Worm (Caenorhabditis elegans) whole organism, L4 larva: ENCODE measurements around the gene R10E11.9.
A peak's percentile ranks its signal among the peaks of the same experiment; 100 is the strongest.

Experiments
- F26F4.8 ChIP-seq: fragments of 200-800 bp; sonication (Bioruptor generic); conservative IDR thresholded peaks from 2 replicates; pipeline ENCODE4 v1.3.6; 2022; ENCODE audit warnings: missing genetic modification characterization, missing compliant biosample characterization
- T26A8.4 ChIP-seq: fragments of 200-800 bp; sonication (Bioruptor generic); IDR thresholded peaks from 2 replicates; pipeline ENCODE4 v1.3.6; 2022; ENCODE audit warnings: missing genetic modification characterization, missing compliant biosample characterization
- Y75B8A.6 ChIP-seq: fragments of 200-800 bp; sonication (Bioruptor generic); IDR thresholded peaks from 2 replicates; pipeline ENCODE4 v1.3.6; 2022; ENCODE audit warnings: missing genetic modification reagents, missing genetic modification characterization, missing compliant biosample characterization
- aha-1 ChIP-seq: fragments of 150-350 bp; peaks from one replicate; lab custom pipeline; 2014; ENCODE audit warnings: missing biosample characterization, missing genetic modification characterization
- aly-2 ChIP-seq: sonication (generic microtip); optimal IDR thresholded peaks from 2 replicates; lab custom pipeline; 2018; ENCODE audit warnings: missing biosample characterization, missing genetic modification characterization
- ceh-82 ChIP-seq: sonication (generic microtip); optimal IDR thresholded peaks from 2 replicates; lab custom pipeline; 2017; ENCODE audit warnings: missing biosample characterization, missing genetic modification characterization
- ces-1 ChIP-seq: fragments of 150-350 bp; sonication (generic microtip); optimal IDR thresholded peaks from 4 replicates; lab custom pipeline; 2014; ENCODE audit warnings: missing biosample characterization, missing genetic modification reagents, missing genetic modification characterization
- ctbp-1 ChIP-seq: fragments of 200-800 bp; sonication (Bioruptor generic); IDR thresholded peaks from 2 replicates; pipeline ENCODE4 v1.3.6; 2022; ENCODE audit warnings: missing genetic modification reagents, missing genetic modification characterization, missing compliant biosample characterization
- daf-12 ChIP-seq: fragments of 150-350 bp; optimal IDR thresholded peaks from 2 replicates; lab custom pipeline; 2014; ENCODE audit warnings: missing biosample characterization, missing genetic modification reagents, missing genetic modification characterization
- daf-16 ChIP-seq, 3 experiments: sonication (generic microtip); optimal IDR thresholded peaks; 2 replicates each; lab custom pipeline; 2016 to 2017; ENCODE audit warnings: missing genetic modification characterization in 3 of 3, missing genetic modification reagents in 3 of 3, mild to moderate bottlenecking in 2 of 3, missing compliant biosample characterization in 2 of 3, missing biosample characterization in 1 of 3, moderate library complexity in 1 of 3
- daf-8 ChIP-seq: fragments of 200-800 bp; sonication (Bioruptor generic); IDR thresholded peaks from 2 replicates; pipeline ENCODE4 v1.3.6; 2022; ENCODE audit warnings: missing genetic modification characterization, missing compliant biosample characterization
- dmd-6 ChIP-seq: fragments of 200-800 bp; sonication (Bioruptor generic); IDR thresholded peaks from 2 replicates; pipeline ENCODE4 v1.3.6; 2022; ENCODE audit warnings: missing genetic modification reagents, missing genetic modification characterization, missing compliant biosample characterization
- dmd-9 ChIP-seq: fragments of 200-800 bp; sonication (Bioruptor generic); IDR thresholded peaks from 2 replicates; pipeline ENCODE4 v1.3.6; 2022; ENCODE audit warnings: missing genetic modification reagents, missing genetic modification characterization, missing compliant biosample characterization
- dve-1 ChIP-seq: sonication (generic microtip); optimal IDR thresholded peaks from 2 replicates; lab custom pipeline; 2017; ENCODE audit warnings: antibody characterized with exemption, mild to moderate bottlenecking, missing genetic modification characterization, missing compliant biosample characterization; ENCODE audit not compliant: insufficient read depth
- gei-8 ChIP-seq: fragments of 200-800 bp; sonication (Bioruptor generic); optimal IDR thresholded peaks from 2 replicates; lab custom pipeline; 2018; ENCODE audit warnings: mild to moderate bottlenecking, missing genetic modification characterization, missing compliant biosample characterization
- hif-1 ChIP-seq, 2 experiments: sonication (generic microtip); optimal IDR thresholded peaks; 2 replicates each; lab custom pipeline; 2016 to 2017; ENCODE audit warnings: missing compliant biosample characterization in 2 of 2, missing genetic modification characterization in 2 of 2, missing genetic modification reagents in 2 of 2, missing genotype in 2 of 2, mild to moderate bottlenecking in 1 of 2
- jun-1 ChIP-seq: fragments of 150-350 bp; optimal IDR thresholded peaks from 2 replicates; lab custom pipeline; 2014; ENCODE audit warnings: missing biosample characterization, missing genetic modification reagents, missing genetic modification characterization
- lin-1 ChIP-seq: fragments of 200-800 bp; sonication (Bioruptor generic); IDR thresholded peaks from 2 replicates; pipeline ENCODE4 v1.3.6; 2022; ENCODE audit warnings: missing genetic modification reagents, missing genetic modification characterization, missing compliant biosample characterization
- lin-13 ChIP-seq: fragments of 150-350 bp; optimal IDR thresholded peaks from 2 replicates; lab custom pipeline; 2014; ENCODE audit warnings: missing biosample characterization, missing genetic modification reagents, missing genetic modification characterization
- lin-29 ChIP-seq: fragments of 200-800 bp; sonication (Bioruptor generic); IDR thresholded peaks from 2 replicates; pipeline ENCODE4 v1.3.6; 2022; ENCODE audit warnings: missing genetic modification reagents, missing genetic modification characterization, missing compliant biosample characterization
- madf-5 ChIP-seq, 2 experiments: fragments of 200-800 bp; sonication (Bioruptor generic); IDR thresholded peaks; 2 replicates each; pipeline ENCODE4 v1.3.6; 2022; ENCODE audit warnings: missing compliant biosample characterization in 2 of 2, missing genetic modification characterization in 2 of 2
- mes-2 ChIP-seq: sonication (generic microtip); optimal IDR thresholded peaks from 2 replicates; lab custom pipeline; 2016; ENCODE audit warnings: missing genotype, mild to moderate bottlenecking, missing genetic modification characterization, missing compliant biosample characterization; ENCODE audit not compliant: poor library complexity, severe bottlenecking
- mxl-2 ChIP-seq: fragments of 200-800 bp; sonication (Bioruptor generic); conservative IDR thresholded peaks from 2 replicates; pipeline ENCODE4 v1.3.6; 2022; ENCODE audit warnings: missing genetic modification reagents, missing genetic modification characterization, missing compliant biosample characterization
- nhr-102 ChIP-seq: sonication (generic microtip); optimal IDR thresholded peaks from 2 replicates; lab custom pipeline; 2016; ENCODE audit warnings: mild to moderate bottlenecking, missing genetic modification characterization, moderate library complexity, missing compliant biosample characterization
- nhr-25 ChIP-seq: sonication (generic microtip); optimal IDR thresholded peaks from 2 replicates; lab custom pipeline; 2017; ENCODE audit warnings: missing genetic modification characterization, mild to moderate bottlenecking, missing compliant biosample characterization, antibody characterized with exemption, moderate library complexity, borderline replicate concordance; ENCODE audit not compliant: insufficient read depth
- nhr-48 ChIP-seq: sonication (generic microtip); optimal IDR thresholded peaks from 2 replicates; lab custom pipeline; 2016; ENCODE audit warnings: mild to moderate bottlenecking, missing genetic modification characterization, missing compliant biosample characterization
- nhr-76 ChIP-seq: fragments of 150-350 bp; optimal IDR thresholded peaks from 2 replicates; lab custom pipeline; 2014; ENCODE audit warnings: missing biosample characterization, missing genetic modification characterization
- nhr-77 ChIP-seq: fragments of 150-350 bp; optimal IDR thresholded peaks from 2 replicates; lab custom pipeline; 2014; ENCODE audit warnings: missing biosample characterization, missing genetic modification characterization
- rbr-2 ChIP-seq: sonication (generic microtip); optimal IDR thresholded peaks from 2 replicates; lab custom pipeline; 2016; ENCODE audit warnings: missing genotype, missing genetic modification characterization, missing compliant biosample characterization
- spr-1 ChIP-seq: sonication (generic microtip); optimal IDR thresholded peaks from 2 replicates; lab custom pipeline; 2016; ENCODE audit warnings: mild to moderate bottlenecking, missing genetic modification characterization, missing compliant biosample characterization
- tag-97 ChIP-seq: fragments of 200-800 bp; sonication (Bioruptor generic); IDR thresholded peaks from 2 replicates; pipeline ENCODE4 v1.3.6; 2022; ENCODE audit warnings: missing genetic modification characterization, missing compliant biosample characterization
- unc-130 ChIP-seq: sonication (generic microtip); optimal IDR thresholded peaks from 2 replicates; lab custom pipeline; 2016; ENCODE audit warnings: missing genetic modification reagents, missing genetic modification characterization, missing compliant biosample characterization
- unc-62 ChIP-seq, 3 experiments: fragments of 150-350 bp in 1 of 3; sonication (generic microtip); optimal IDR thresholded peaks in 2 of 3; peaks in 1 of 3; 1 replicate in 1 of 3; 2 replicates in 2 of 3; lab custom pipeline; 2014 to 2017; ENCODE audit warnings: missing biosample characterization in 3 of 3, missing genetic modification characterization in 3 of 3, missing genetic modification reagents in 3 of 3, missing genotype in 1 of 3
- vab-7 ChIP-seq: fragments of 200-800 bp; sonication (Bioruptor generic); IDR thresholded peaks from 2 replicates; pipeline ENCODE4 v1.3.6; 2022; ENCODE audit warnings: missing genetic modification reagents, missing genetic modification characterization, missing compliant biosample characterization
- zfp-3 ChIP-seq: fragments of 200-800 bp; sonication (Bioruptor generic); conservative IDR thresholded peaks from 2 replicates; pipeline ENCODE4 v1.3.6; 2022; ENCODE audit warnings: missing genetic modification reagents, missing genetic modification characterization, missing compliant biosample characterization
- zip-11 ChIP-seq: fragments of 200-800 bp; sonication (Bioruptor generic); IDR thresholded peaks from 2 replicates; pipeline ENCODE4 v1.3.6; 2022; ENCODE audit warnings: missing genetic modification characterization, missing compliant biosample characterization
- zip-2 ChIP-seq: fragments of 150-350 bp; optimal IDR thresholded peaks from 2 replicates; lab custom pipeline; 2014; ENCODE audit warnings: missing biosample characterization, missing genetic modification characterization
- ztf-7 ChIP-seq: fragments of 150-350 bp; optimal IDR thresholded peaks from 2 replicates; lab custom pipeline; 2014; ENCODE audit warnings: missing biosample characterization, missing genetic modification characterization

The R10E11.9 gene

DNA sequence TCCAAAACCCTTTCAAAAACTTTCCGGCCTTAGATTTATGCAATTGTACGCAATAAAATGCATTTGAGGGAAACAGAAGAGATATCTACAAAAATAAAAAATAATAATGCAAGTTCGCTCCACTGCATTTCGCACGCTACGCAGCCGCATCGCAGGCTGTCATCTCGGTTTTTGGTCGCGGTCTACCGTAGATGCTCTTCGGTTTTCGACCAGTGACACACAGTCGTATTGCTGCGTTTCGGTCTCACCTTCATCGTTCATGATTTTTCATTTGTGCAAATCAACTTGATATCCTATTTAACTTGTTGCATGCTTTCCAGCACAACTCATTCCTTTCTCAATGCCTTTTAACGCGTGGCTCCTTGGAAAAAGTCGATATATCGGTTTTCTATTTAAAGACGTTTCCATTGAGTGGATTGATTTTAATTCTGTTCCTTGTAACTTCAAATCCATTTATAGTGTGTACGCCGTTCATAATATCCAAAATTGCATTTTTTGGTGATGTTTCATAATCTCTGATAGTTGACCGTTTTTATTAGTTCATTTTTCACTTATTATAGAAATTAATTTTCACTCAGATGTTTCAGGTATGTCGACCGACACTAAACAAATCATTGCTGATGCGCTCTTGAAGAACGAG is 12.7 kb downstream of the R10E11.9 start, which contains the start of gene vha-1 (continued):
- no peak for TF ChIP-seq vab-7 (GFP tag; lab: Robert Waterston, UW)
- peak; percentile 40 for TF ChIP-seq nhr-48 (tag; lab: Kevin White, UChicago)
- peak; percentile 80 for TF ChIP-seq lin-1 (GFP tag; lab: Robert Waterston, UW)
- peak; percentile 71 for TF ChIP-seq jun-1 (tag; lab: Kevin White, UChicago)
- peak; percentile 82 for TF ChIP-seq rbr-2 (tag; lab: Kevin White, UChicago)
- TF ChIP-seq gei-8: no peak
- TF ChIP-seq ceh-82: no peak
- TF ChIP-seq zfp-3 (GFP tag; lab: Robert Waterston, UW): no peak
- no peak for TF ChIP-seq dmd-9 (GFP tag; lab: Robert Waterston, UW)
- no peak for TF ChIP-seq daf-12 (tag; lab: Kevin White, UChicago)
- TF ChIP-seq spr-1 (tag; lab: Kevin White, UChicago): peak; percentile 64
- TF ChIP-seq dmd-6 (GFP tag; lab: Robert Waterston, UW): peak; percentile 93
- no peak for TF ChIP-seq daf-8
- peak; percentile 2 for TF ChIP-seq unc-130 (GFP tag; lab: Kevin White, UChicago)
- peak; percentile 77 for TF ChIP-seq T26A8.4 (GFP tag; lab: Robert Waterston, UW)
- peak in 1 of 2 experiments; percentile 95 for TF ChIP-seq unc-62 (GFP tag; optimal IDR thresholded peaks at IDR 0.05 in 1 of 2; lab: Kevin White, UChicago)
- no peak for TF ChIP-seq unc-62 (tag; optimal IDR thresholded peaks at IDR 0.05; lab: Kevin White, UChicago)
- TF ChIP-seq ces-1 (GFP tag; lab: Kevin White, UChicago): no peak
- no peak for TF ChIP-seq zip-11 (GFP tag; lab: Robert Waterston, UW)
- TF ChIP-seq F26F4.8 (GFP tag; lab: Robert Waterston, UW): no peak
- peak; percentile 95 for TF ChIP-seq lin-13
- no peak for TF ChIP-seq daf-16 (GFP tag; optimal IDR thresholded peaks at IDR 0.05; lab: Kevin White, UChicago)
- peak; percentile 60 for TF ChIP-seq daf-16 (tag; optimal IDR thresholded peaks at IDR 0.05; lab: Kevin White, UChicago)
- peak; percentile 48 for TF ChIP-seq aha-1 (tag; lab: Kevin White, UChicago)
- TF ChIP-seq aly-2 (tag; lab: Kevin White, UChicago): no peak
- TF ChIP-seq nhr-76 (tag; lab: Kevin White, UChicago): no peak

DNA sequence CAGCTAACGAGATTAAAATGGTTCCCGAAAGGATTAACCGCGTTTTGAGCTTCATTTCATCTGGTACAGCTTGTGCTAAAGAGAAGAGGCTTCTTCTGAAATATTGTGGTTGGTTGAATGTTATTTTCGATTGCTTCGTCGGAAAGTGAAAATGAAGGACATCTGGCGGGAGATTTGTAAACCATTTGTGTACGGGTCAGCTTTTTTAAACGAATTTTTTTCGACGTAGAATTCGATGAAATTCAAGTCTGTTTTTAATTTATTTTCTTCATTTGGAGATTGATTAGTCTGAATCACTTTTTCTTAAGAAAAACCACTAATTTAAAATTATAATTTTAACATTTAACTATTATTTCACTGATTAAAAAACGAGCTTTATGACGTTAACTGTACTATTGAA is 13.2 kb downstream of the R10E11.9 start, which contains the start of gene sqv-3:
TSS of gene sqv-3 (minus strand) at position 101 of the 400 bp plus-strand sequence.
- TF ChIP-seq tag-97 (GFP tag; lab: Robert Waterston, UW): no peak
- no peak for TF ChIP-seq ztf-7 (tag; lab: Kevin White, UChicago)
- TF ChIP-seq mxl-2 (GFP tag; lab: Robert Waterston, UW): no peak
- TF ChIP-seq madf-5 (GFP tag; IDR thresholded peaks at IDR 0.05; lab: Robert Waterston, UW): no peak
- TF ChIP-seq daf-12 (tag; lab: Kevin White, UChicago): no peak
- no peak for TF ChIP-seq zip-2 (tag; lab: Kevin White, UChicago)
- TF ChIP-seq ctbp-1 (GFP tag; lab: Robert Waterston, UW): no peak
- TF ChIP-seq nhr-77 (tag; lab: Kevin White, UChicago): no peak
- TF ChIP-seq nhr-76 (tag; lab: Kevin White, UChicago): no peak
- TF ChIP-seq Y75B8A.6 (GFP tag; lab: Robert Waterston, UW): no peak
- TF ChIP-seq dve-1 (tag; lab: Kevin White, UChicago): no peak
- no peak for TF ChIP-seq vab-7 (GFP tag; lab: Robert Waterston, UW)
- TF ChIP-seq lin-29 (GFP tag; lab: Robert Waterston, UW): no peak
- TF ChIP-seq mes-2: no peak
- no peak for TF ChIP-seq jun-1 (tag; lab: Kevin White, UChicago)
- TF ChIP-seq lin-1 (GFP tag; lab: Robert Waterston, UW): no peak
- TF ChIP-seq hif-1 (tag; optimal IDR thresholded peaks at IDR 0.05; lab: Kevin White, UChicago): no peak
- no peak for TF ChIP-seq nhr-102 (tag; lab: Kevin White, UChicago)
- TF ChIP-seq nhr-25 (tag; lab: Kevin White, UChicago): no peak
- TF ChIP-seq, all 104 proteins: peak for 0
